ENCODE assay signal across 2 fruit fly cellular contexts in the genomic region with DNA sequence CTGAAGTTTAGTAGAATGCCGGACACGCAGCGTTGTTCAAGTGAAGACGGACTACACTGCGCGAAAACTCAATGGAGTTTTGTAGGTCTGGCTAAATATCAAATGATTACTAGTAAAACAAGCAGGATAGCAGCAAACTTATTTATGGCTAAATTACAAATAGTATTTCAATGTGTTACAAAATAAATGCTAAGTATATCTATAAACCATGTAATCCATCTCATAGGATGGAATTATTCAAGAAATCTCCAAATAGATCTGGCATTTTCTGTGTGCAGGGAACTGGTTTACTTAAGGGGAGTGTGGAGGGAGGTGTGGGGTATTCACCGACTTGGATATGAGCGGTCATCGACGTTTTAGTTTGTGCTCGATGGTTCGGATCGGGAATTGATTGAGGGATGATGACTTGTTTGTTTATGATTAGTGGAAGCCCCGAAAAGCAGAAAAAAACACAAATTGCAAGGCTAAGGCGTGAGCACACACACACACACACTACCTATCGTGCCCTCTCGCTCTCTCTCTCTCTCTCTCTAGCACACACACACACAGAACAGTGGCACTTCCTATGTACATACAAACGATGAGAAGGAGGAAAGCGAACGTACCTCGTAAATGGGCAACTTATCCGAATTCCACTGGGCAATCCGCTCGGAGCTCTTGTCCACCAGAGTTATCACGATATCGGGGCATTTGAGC.
TF ChIP-seq lines count a peak whose summit lies in the region.

No protein-coding gene starts in this region.

TF ChIP-seq in whole organism, embryonic, 481 proteins besides CTCF, POLR2A, EP300 and RAD21 (continued from another document and continues in another):
- TF ChIP-seq TFAM (GFP tag; optimal IDR thresholded peaks at IDR 0.05; lab: Kevin White, UChicago): peak; percentile 40
- TF ChIP-seq CG18476 (GFP tag; optimal IDR thresholded peaks at IDR 0.05; lab: Kevin White, UChicago): peak; percentile 64
- peak; percentile 62 for TF ChIP-seq CG6254 (GFP tag; optimal IDR thresholded peaks at IDR 0.05; lab: Kevin White, UChicago)
- TF ChIP-seq inv (GFP tag; IDR thresholded peaks at IDR 0.05; lab: Robert Waterston, UW; ENCODE audit: partially characterized antibody): no peak
- TF ChIP-seq D19B (GFP tag; optimal IDR thresholded peaks at IDR 0.05; lab: Kevin White, UChicago): peak; percentile 6
- TF ChIP-seq YL-1 (GFP tag; optimal IDR thresholded peaks at IDR 0.05; lab: Kevin White, UChicago): peak; percentile 2
- no peak for TF ChIP-seq B-H2 (GFP tag; optimal IDR thresholded peaks at IDR 0.05; lab: Kevin White, UChicago)
- peak; percentile 81 for TF ChIP-seq Hr3 (GFP tag; optimal IDR thresholded peaks at IDR 0.05; lab: Kevin White, UChicago)
- peak; percentile 66 for TF ChIP-seq kay (GFP tag; optimal IDR thresholded peaks at IDR 0.05; lab: Kevin White, UChicago)
- peak; percentile 14 for TF ChIP-seq CG7987 (GFP tag; optimal IDR thresholded peaks at IDR 0.05; lab: Kevin White, UChicago)
- TF ChIP-seq chm (GFP tag; IDR thresholded peaks at IDR 0.05; lab: Robert Waterston, UW): peak; percentile 58; the same call in 1 of the 2 replicates
- peak; percentile 72 for TF ChIP-seq Aef1 (GFP tag; IDR thresholded peaks at IDR 0.05; lab: Robert Waterston, UW)
- TF ChIP-seq gsb-n (tag; optimal IDR thresholded peaks at IDR 0.05; lab: Kevin White, UChicago): peak; percentile 84
- TF ChIP-seq CG5245 (GFP tag; optimal IDR thresholded peaks at IDR 0.05; lab: Kevin White, UChicago): peak; percentile 64
- peak; percentile 70; the same call in 1 of the 3 replicates for TF ChIP-seq so (GFP tag; IDR thresholded peaks at IDR 0.05; lab: Robert Waterston, UW)
- peak; percentile 77 for TF ChIP-seq CG14441 (GFP tag; IDR thresholded peaks at IDR 0.05; lab: Robert Waterston, UW)
- TF ChIP-seq CG3281 (GFP tag; optimal IDR thresholded peaks at IDR 0.05; lab: Kevin White, UChicago): peak; percentile 73
- TF ChIP-seq tgo (GFP tag; IDR thresholded peaks at IDR 0.05; lab: Robert Waterston, UW): peak; percentile 82
- TF ChIP-seq sr (GFP tag; IDR thresholded peaks at IDR 0.05; lab: Robert Waterston, UW): peak; percentile 28; the same call in 1 of the 3 replicates
- TF ChIP-seq zfh2 (GFP tag; optimal IDR thresholded peaks at IDR 0.05; lab: Kevin White, UChicago): peak; percentile 60
- peak; percentile 68 for TF ChIP-seq ems (GFP tag; optimal IDR thresholded peaks at IDR 0.05; lab: Kevin White, UChicago)
- TF ChIP-seq Spps (tag; optimal IDR thresholded peaks at IDR 0.05; lab: Kevin White, UChicago): peak; percentile 72
- TF ChIP-seq sens (GFP tag; lab: Kevin White, UChicago): peak; percentile 98
- TF ChIP-seq CG14667 (GFP tag; IDR thresholded peaks at IDR 0.05; lab: Robert Waterston, UW): peak; percentile 64
- TF ChIP-seq Tbp (GFP tag; optimal IDR thresholded peaks at IDR 0.05; lab: Kevin White, UChicago): no peak
- TF ChIP-seq CG12942 (GFP tag; optimal IDR thresholded peaks at IDR 0.05; lab: Kevin White, UChicago): peak; percentile 69
- peak; percentile 75 for TF ChIP-seq chn (GFP tag; optimal IDR thresholded peaks at IDR 0.05; lab: Kevin White, UChicago)
- peak; percentile 40; the same call in 1 of the 2 replicates for TF ChIP-seq bowl (GFP tag; IDR thresholded peaks at IDR 0.05; lab: Robert Waterston, UW)
- TF ChIP-seq Scr (GFP tag; IDR thresholded peaks at IDR 0.05; lab: Robert Waterston, UW; ENCODE audit: partially characterized antibody): no peak
- peak; percentile 91 for TF ChIP-seq gem (tag; optimal IDR thresholded peaks at IDR 0.05; lab: Kevin White, UChicago)
- peak; percentile 52; the same call in 2 of the 4 replicates for TF ChIP-seq Gug (GFP tag; IDR thresholded peaks at IDR 0.05; lab: Robert Waterston, UW)
- peak; percentile 61 for TF ChIP-seq gcm (GFP tag; optimal IDR thresholded peaks at IDR 0.05; lab: Kevin White, UChicago)
- TF ChIP-seq org-1 (GFP tag; optimal IDR thresholded peaks at IDR 0.05; lab: Kevin White, UChicago): peak; percentile 82
- peak; percentile 86 for TF ChIP-seq phol (tag; optimal IDR thresholded peaks at IDR 0.05; lab: Kevin White, UChicago)
- TF ChIP-seq CG10543 (GFP tag; optimal IDR thresholded peaks at IDR 0.05; lab: Kevin White, UChicago): no peak
- TF ChIP-seq da (GFP tag; optimal IDR thresholded peaks at IDR 0.05; lab: Kevin White, UChicago): no peak
- TF ChIP-seq hbn (GFP tag; IDR thresholded peaks at IDR 0.05; lab: Robert Waterston, UW; ENCODE audit: partially characterized antibody): no peak
- TF ChIP-seq CG7357 (GFP tag; IDR thresholded peaks at IDR 0.05; lab: Robert Waterston, UW): peak; percentile 75; the same call in 2 of the 3 replicates
- TF ChIP-seq Ravus (GFP tag; IDR thresholded peaks at IDR 0.05; lab: Robert Waterston, UW): no peak; the same call in 1 of the 2 replicates
- peak; percentile 32 for TF ChIP-seq Ets97D (GFP tag; optimal IDR thresholded peaks at IDR 0.05; lab: Kevin White, UChicago)
- no peak for TF ChIP-seq nerfin-2 (GFP tag; IDR thresholded peaks at IDR 0.05; lab: Robert Waterston, UW; ENCODE audit: partially characterized antibody)
- peak; percentile 46; the same call in 1 of the 2 replicates for TF ChIP-seq MBD-R2 (GFP tag; IDR thresholded peaks at IDR 0.05; lab: Robert Waterston, UW)
- no peak for TF ChIP-seq sna (GFP tag; IDR thresholded peaks at IDR 0.05; lab: Robert Waterston, UW; ENCODE audit: partially characterized antibody)
- TF ChIP-seq fru (optimal IDR thresholded peaks at IDR 0.05; lab: Kevin White, UChicago): no peak
- peak; percentile 47 for TF ChIP-seq grn (GFP tag; optimal IDR thresholded peaks at IDR 0.05; lab: Kevin White, UChicago)
- peak; percentile 16 for TF ChIP-seq mirr (GFP tag; optimal IDR thresholded peaks at IDR 0.05; lab: Kevin White, UChicago)
- TF ChIP-seq HLH3B (GFP tag; IDR thresholded peaks at IDR 0.05; lab: Robert Waterston, UW): peak; percentile 70; the same call in 1 of the 2 replicates
- TF ChIP-seq sd (tag; optimal IDR thresholded peaks at IDR 0.05; lab: Kevin White, UChicago): peak; percentile 24
- no peak for TF ChIP-seq Dp (GFP tag; optimal IDR thresholded peaks at IDR 0.05; lab: Kevin White, UChicago)
- TF ChIP-seq Sin3A (optimal IDR thresholded peaks at IDR 0.05; lab: Kevin White, UChicago): no peak
- peak; percentile 13 for TF ChIP-seq CG31388 (GFP tag; optimal IDR thresholded peaks at IDR 0.05; lab: Kevin White, UChicago)
- no peak for TF ChIP-seq psq (GFP tag; optimal IDR thresholded peaks at IDR 0.05; lab: Kevin White, UChicago)
- peak; percentile 86 for TF ChIP-seq CG11504 (tag; optimal IDR thresholded peaks at IDR 0.05; lab: Kevin White, UChicago)
- TF ChIP-seq ken (GFP tag; IDR thresholded peaks at IDR 0.05; lab: Robert Waterston, UW): 0 out of 3 replicates have a peak, but pooled peaks have one; percentile 20
- peak; percentile 81 for TF ChIP-seq lmd (GFP tag; IDR thresholded peaks at IDR 0.05; lab: Robert Waterston, UW)
- TF ChIP-seq CG12155 (GFP tag; optimal IDR thresholded peaks at IDR 0.05; lab: Kevin White, UChicago): peak; percentile 79
- peak; percentile 18 for TF ChIP-seq nerfin-1 (tag; optimal IDR thresholded peaks at IDR 0.05; lab: Kevin White, UChicago)
- peak; percentile 51; the same call in 1 of the 3 replicates for TF ChIP-seq CG11456 (GFP tag; IDR thresholded peaks at IDR 0.05; lab: Robert Waterston, UW)
- TF ChIP-seq schlank (tag; optimal IDR thresholded peaks at IDR 0.05; lab: Kevin White, UChicago): peak; percentile 27

TF ChIP-seq in whole organism, prepupa, 60 proteins besides CTCF, POLR2A, EP300 and RAD21 (continued from another document):
- TF ChIP-seq CG6163 (GFP tag; IDR thresholded peaks at IDR 0.05; lab: Robert Waterston, UW): peak; percentile 69
- peak; percentile 61 for TF ChIP-seq CG31627 (GFP tag; optimal IDR thresholded peaks at IDR 0.05; lab: Kevin White, UChicago)
- TF ChIP-seq CG32006 (GFP tag; optimal IDR thresholded peaks at IDR 0.05; lab: Kevin White, UChicago): peak; percentile 87
- TF ChIP-seq Sox15 (GFP tag; optimal IDR thresholded peaks at IDR 0.05; lab: Kevin White, UChicago): peak; percentile 59
- TF ChIP-seq eg (GFP tag; IDR thresholded peaks at IDR 0.05; lab: Robert Waterston, UW): peak; percentile 59
- peak; percentile 65 to 67 for TF ChIP-seq salr (GFP tag; optimal IDR thresholded peaks at IDR 0.05; lab: Kevin White, UChicago)
- TF ChIP-seq Ets21C (GFP tag; optimal IDR thresholded peaks at IDR 0.05; lab: Kevin White, UChicago): peak; percentile 26
- TF ChIP-seq topi (GFP tag; optimal IDR thresholded peaks at IDR 0.05; lab: Kevin White, UChicago): peak; percentile 61
- TF ChIP-seq CG4318 (GFP tag; optimal IDR thresholded peaks at IDR 0.05; lab: Kevin White, UChicago): peak; percentile 64
- peak; percentile 38; the same call in 1 of the 2 replicates for TF ChIP-seq Gug (GFP tag; IDR thresholded peaks at IDR 0.05; lab: Robert Waterston, UW)
- peak; percentile 80 for TF ChIP-seq CG10631 (GFP tag; optimal IDR thresholded peaks at IDR 0.05; lab: Kevin White, UChicago)
- TF ChIP-seq CG3919 (GFP tag; optimal IDR thresholded peaks at IDR 0.05; lab: Kevin White, UChicago): peak; percentile 75
- peak; percentile 73 for TF ChIP-seq Eip75B (GFP tag; optimal IDR thresholded peaks at IDR 0.05; lab: Kevin White, UChicago)
- TF ChIP-seq Smox (GFP tag; optimal IDR thresholded peaks at IDR 0.05; lab: Kevin White, UChicago): peak; percentile 60
- TF ChIP-seq Lpt (GFP tag; optimal IDR thresholded peaks at IDR 0.05; lab: Kevin White, UChicago): peak; percentile 69
- peak; percentile 57 for TF ChIP-seq CG7368 (GFP tag; optimal IDR thresholded peaks at IDR 0.05; lab: Kevin White, UChicago)
- TF ChIP-seq fkh (GFP tag; optimal IDR thresholded peaks at IDR 0.05; lab: Kevin White, UChicago): peak; percentile 58
- peak; percentile 30 for TF ChIP-seq CG16779 (tag; optimal IDR thresholded peaks at IDR 0.05; lab: Kevin White, UChicago)
- TF ChIP-seq CG8632 (GFP tag; optimal IDR thresholded peaks at IDR 0.05; lab: Kevin White, UChicago): peak; percentile 78
- peak; percentile 41 for TF ChIP-seq lz (GFP tag; optimal IDR thresholded peaks at IDR 0.05; lab: Kevin White, UChicago)
- TF ChIP-seq spab (GFP tag; optimal IDR thresholded peaks at IDR 0.05; lab: Kevin White, UChicago): peak; percentile 79
- peak; percentile 80 for TF ChIP-seq dsx (GFP tag; optimal IDR thresholded peaks at IDR 0.05; lab: Kevin White, UChicago; ENCODE audit: poor library complexity, severe bottlenecking)
- peak; percentile 22 for TF ChIP-seq CG9139 (GFP tag; optimal IDR thresholded peaks at IDR 0.05; lab: Kevin White, UChicago)
- TF ChIP-seq Sox102F (GFP tag; optimal IDR thresholded peaks at IDR 0.05; lab: Kevin White, UChicago): peak; percentile 73
- peak; percentile 82 for TF ChIP-seq fd59A (GFP tag; optimal IDR thresholded peaks at IDR 0.05; lab: Kevin White, UChicago)
- peak; percentile 83 for TF ChIP-seq net (GFP tag; optimal IDR thresholded peaks at IDR 0.05; lab: Kevin White, UChicago)
- peak; percentile 83 for TF ChIP-seq OdsH (GFP tag; optimal IDR thresholded peaks at IDR 0.05; lab: Kevin White, UChicago)
- TF ChIP-seq CG15336 (GFP tag; IDR thresholded peaks at IDR 0.05; lab: Robert Waterston, UW): peak; percentile 83
- peak; percentile 84 for TF ChIP-seq pdm3 (GFP tag; optimal IDR thresholded peaks at IDR 0.05; lab: Kevin White, UChicago)
- peak; percentile 77 for TF ChIP-seq CG1621 (tag; optimal IDR thresholded peaks at IDR 0.05; lab: Kevin White, UChicago)
- no peak for TF ChIP-seq svp (GFP tag; lab: Kevin White, UChicago)
- TF ChIP-seq CG8319 (GFP tag; optimal IDR thresholded peaks at IDR 0.05; lab: Kevin White, UChicago): peak; percentile 35
- peak; percentile 82 for TF ChIP-seq CG6808 (GFP tag; optimal IDR thresholded peaks at IDR 0.05; lab: Kevin White, UChicago)
- TF ChIP-seq Met (GFP tag; optimal IDR thresholded peaks at IDR 0.05; lab: Kevin White, UChicago): peak; percentile 78
- TF ChIP-seq CG10669 (GFP tag; optimal IDR thresholded peaks at IDR 0.05; lab: Kevin White, UChicago): peak; percentile 86
- TF ChIP-seq Sox14 (GFP tag; optimal IDR thresholded peaks at IDR 0.05; lab: Kevin White, UChicago): peak; percentile 82
- TF ChIP-seq Hr38 (GFP tag; optimal IDR thresholded peaks at IDR 0.05; lab: Kevin White, UChicago): no peak
- TF ChIP-seq CG6854 (GFP tag; optimal IDR thresholded peaks at IDR 0.05; lab: Kevin White, UChicago): no peak
- TF ChIP-seq achi (GFP tag; optimal IDR thresholded peaks at IDR 0.05; lab: Kevin White, UChicago): peak; percentile 81
- TF ChIP-seq acj6 (GFP tag; optimal IDR thresholded peaks at IDR 0.05; lab: Kevin White, UChicago): peak; percentile 84
